Worm (Caenorhabditis elegans) whole organism, late embryonic: ENCODE data around the gene mig-10.

ENCODE experiments used
- C08G9.2 ChIP-seq: sonication (generic microtip); optimal IDR thresholded peaks from 2 replicates; lab custom pipeline; 2016; ENCODE audit warnings: mild to moderate bottlenecking, missing genetic modification characterization, moderate library complexity, missing compliant biosample characterization
- F13H6.1 ChIP-seq: sonication (generic microtip); optimal IDR thresholded peaks from 2 replicates; lab custom pipeline; 2016; ENCODE audit warnings: missing genetic modification characterization, missing compliant biosample characterization
- K09A11.1 ChIP-seq: sonication (generic microtip); optimal IDR thresholded peaks from 2 replicates; lab custom pipeline; 2017; ENCODE audit warnings: antibody characterized with exemption, mild to moderate bottlenecking, missing genetic modification characterization, missing compliant biosample characterization; ENCODE audit not compliant: insufficient read depth
- T23F11.4 ChIP-seq: fragments of 200-800 bp; sonication (Bioruptor generic); optimal IDR thresholded peaks from 2 replicates; lab custom pipeline; 2018; ENCODE audit warnings: mild to moderate bottlenecking, missing genetic modification characterization, missing compliant biosample characterization
- Y22D7AL.16 ChIP-seq: sonication (generic microtip); optimal IDR thresholded peaks from 2 replicates; lab custom pipeline; 2016; ENCODE audit warnings: missing genetic modification characterization, missing compliant biosample characterization
- ahr-1 ChIP-seq: sonication (generic microtip); optimal IDR thresholded peaks from 2 replicates; lab custom pipeline; 2016; ENCODE audit warnings: missing genetic modification characterization, missing compliant biosample characterization
- ama-1 ChIP-seq: fragments of 150-350 bp; optimal IDR thresholded peaks from 2 replicates; lab custom pipeline; 2014
- ceh-14 ChIP-seq: sonication (generic microtip); optimal IDR thresholded peaks from 2 replicates; lab custom pipeline; 2016; ENCODE audit warnings: missing genotype, missing genetic modification characterization, missing compliant biosample characterization
- ceh-18 ChIP-seq: sonication (generic microtip); optimal IDR thresholded peaks from 2 replicates; lab custom pipeline; 2016; ENCODE audit warnings: missing genetic modification characterization, missing compliant biosample characterization
- ceh-19 ChIP-seq: fragments of 200-800 bp; sonication (Bioruptor generic); optimal IDR thresholded peaks from 2 replicates; lab custom pipeline; 2018; ENCODE audit warnings: mild to moderate bottlenecking, missing genetic modification characterization, missing compliant biosample characterization
- ceh-2 ChIP-seq: sonication (generic microtip); optimal IDR thresholded peaks from 2 replicates; lab custom pipeline; 2016; ENCODE audit warnings: missing genotype, missing genetic modification characterization, missing compliant biosample characterization
- ceh-22 ChIP-seq: sonication (generic microtip); optimal IDR thresholded peaks from 2 replicates; lab custom pipeline; 2017; ENCODE audit warnings: missing biosample characterization, missing genetic modification characterization
- ceh-24 ChIP-seq: sonication (generic microtip); optimal IDR thresholded peaks from 2 replicates; lab custom pipeline; 2016; ENCODE audit warnings: mild to moderate bottlenecking, missing genetic modification characterization, missing compliant biosample characterization
- ceh-30 ChIP-seq: fragments of 150-350 bp; optimal IDR thresholded peaks from 2 replicates; lab custom pipeline; 2014; ENCODE audit warnings: missing biosample characterization, missing genetic modification characterization
- ceh-31 ChIP-seq: sonication (generic microtip); optimal IDR thresholded peaks from 2 replicates; lab custom pipeline; 2016; ENCODE audit warnings: missing genetic modification characterization, missing compliant biosample characterization
- ceh-34 ChIP-seq: sonication (generic microtip); optimal IDR thresholded peaks from 2 replicates; lab custom pipeline; 2016; ENCODE audit warnings: mild to moderate bottlenecking, missing genetic modification characterization, missing compliant biosample characterization
- ceh-48 ChIP-seq: sonication (generic microtip); optimal IDR thresholded peaks from 2 replicates; lab custom pipeline; 2016; ENCODE audit warnings: missing genetic modification characterization, inconsistent platforms, missing compliant biosample characterization
- ceh-9 ChIP-seq: sonication (generic microtip); optimal IDR thresholded peaks from 2 replicates; lab custom pipeline; 2016; ENCODE audit warnings: mild to moderate bottlenecking, missing genetic modification characterization, inconsistent platforms, missing compliant biosample characterization
- che-1 ChIP-seq: sonication (generic microtip); optimal IDR thresholded peaks from 2 replicates; lab custom pipeline; 2016; ENCODE audit warnings: mild to moderate bottlenecking, missing genetic modification characterization, missing compliant biosample characterization
- elt-4 ChIP-seq: sonication (generic microtip); optimal IDR thresholded peaks from 2 replicates; lab custom pipeline; 2016; ENCODE audit warnings: missing genetic modification characterization, missing compliant biosample characterization
- ets-4 ChIP-seq: sonication (generic microtip); optimal IDR thresholded peaks from 2 replicates; lab custom pipeline; 2016; ENCODE audit warnings: missing genetic modification characterization, missing compliant biosample characterization
- eyg-1 ChIP-seq: sonication (generic microtip); optimal IDR thresholded peaks from 2 replicates; lab custom pipeline; 2016; ENCODE audit warnings: missing genotype, missing genetic modification characterization, missing compliant biosample characterization
- fax-1 ChIP-seq: sonication (generic microtip); optimal IDR thresholded peaks from 2 replicates; lab custom pipeline; 2016; ENCODE audit warnings: missing genotype, missing genetic modification characterization, missing compliant biosample characterization
- fkh-10 ChIP-seq: fragments of 150-350 bp; optimal IDR thresholded peaks from 2 replicates; lab custom pipeline; 2014; ENCODE audit warnings: missing biosample characterization, missing genetic modification reagents, missing genetic modification characterization
- fkh-6 ChIP-seq: sonication (generic microtip); optimal IDR thresholded peaks from 2 replicates; lab custom pipeline; 2016; ENCODE audit warnings: missing genetic modification characterization, missing compliant biosample characterization
- gmeb-2 ChIP-seq: sonication (generic microtip); optimal IDR thresholded peaks from 2 replicates; lab custom pipeline; 2016; ENCODE audit warnings: missing genetic modification characterization, inconsistent platforms, missing compliant biosample characterization
- hlh-15 ChIP-seq: sonication (generic microtip); optimal IDR thresholded peaks from 2 replicates; lab custom pipeline; 2016; ENCODE audit warnings: missing genetic modification characterization, missing compliant biosample characterization
- hlh-30 ChIP-seq: sonication (generic microtip); optimal IDR thresholded peaks from 2 replicates; lab custom pipeline; 2017; ENCODE audit warnings: antibody characterized with exemption, missing genetic modification characterization, missing compliant biosample characterization; ENCODE audit not compliant: insufficient read depth
- hlh-6 ChIP-seq: sonication (generic microtip); optimal IDR thresholded peaks from 2 replicates; lab custom pipeline; 2016; ENCODE audit warnings: missing genotype, missing genetic modification characterization, missing compliant biosample characterization
- lim-6 ChIP-seq: sonication (generic microtip); optimal IDR thresholded peaks from 2 replicates; lab custom pipeline; 2016; ENCODE audit warnings: missing genetic modification characterization, missing compliant biosample characterization
- lin-11 ChIP-seq: fragments of 200-800 bp; sonication (Bioruptor generic); optimal IDR thresholded peaks from 2 replicates; lab custom pipeline; 2018; ENCODE audit warnings: mild to moderate bottlenecking, missing genetic modification characterization, missing compliant biosample characterization
- madf-2 ChIP-seq: sonication (generic microtip); optimal IDR thresholded peaks from 2 replicates; lab custom pipeline; 2017; ENCODE audit warnings: missing genetic modification characterization, missing compliant biosample characterization
- mec-3 ChIP-seq: sonication (generic microtip); optimal IDR thresholded peaks from 2 replicates; lab custom pipeline; 2016; ENCODE audit warnings: borderline replicate concordance, missing genetic modification characterization, missing compliant biosample characterization
- nfya-1 ChIP-seq: sonication (generic microtip); optimal IDR thresholded peaks from 2 replicates; lab custom pipeline; 2017; ENCODE audit warnings: missing genetic modification characterization, mild to moderate bottlenecking, missing compliant biosample characterization, antibody characterized with exemption, moderate library complexity
- nhr-11 ChIP-seq: fragments of 150-350 bp; optimal IDR thresholded peaks from 2 replicates; lab custom pipeline; 2014; ENCODE audit warnings: missing biosample characterization, missing genetic modification characterization
- npax-4 ChIP-seq: sonication (generic microtip); optimal IDR thresholded peaks from 2 replicates; lab custom pipeline; 2016; ENCODE audit warnings: missing genetic modification characterization, missing compliant biosample characterization
- pag-3 ChIP-seq: sonication (generic microtip); optimal IDR thresholded peaks from 2 replicates; lab custom pipeline; 2016; ENCODE audit warnings: missing compliant biosample characterization, missing genetic modification characterization, borderline replicate concordance
- pat-9 ChIP-seq: fragments of 200-800 bp; sonication (Bioruptor generic); optimal IDR thresholded peaks from 2 replicates; lab custom pipeline; 2018; ENCODE audit warnings: mild to moderate bottlenecking, missing genetic modification characterization, moderate library complexity, missing compliant biosample characterization
- pax-1 ChIP-seq: fragments of 150-350 bp; optimal IDR thresholded peaks from 2 replicates; lab custom pipeline; 2014; ENCODE audit warnings: missing biosample characterization, missing genetic modification characterization
- pqm-1 ChIP-seq: sonication (generic microtip); optimal IDR thresholded peaks from 2 replicates; lab custom pipeline; 2016; ENCODE audit warnings: missing genetic modification characterization, missing compliant biosample characterization
- ref-2 ChIP-seq: sonication (generic microtip); optimal IDR thresholded peaks from 2 replicates; lab custom pipeline; 2016; ENCODE audit warnings: missing genetic modification characterization, missing compliant biosample characterization
- rnt-1 ChIP-seq: sonication (generic microtip); optimal IDR thresholded peaks from 2 replicates; lab custom pipeline; 2016; ENCODE audit warnings: missing genetic modification characterization, missing compliant biosample characterization
- sox-2 ChIP-seq: fragments of 200-800 bp; sonication (Bioruptor generic); IDR thresholded peaks from 2 replicates; pipeline ENCODE4 v1.3.6; 2022; ENCODE audit warnings: missing genetic modification reagents, missing genetic modification characterization, missing compliant biosample characterization
- sox-4 ChIP-seq: sonication (generic microtip); optimal IDR thresholded peaks from 2 replicates; lab custom pipeline; 2017; ENCODE audit warnings: mild to moderate bottlenecking, missing genetic modification characterization, inconsistent platforms, missing compliant biosample characterization
- syd-9 ChIP-seq: sonication (generic microtip); optimal IDR thresholded peaks from 2 replicates; lab custom pipeline; 2016; ENCODE audit warnings: mild to moderate bottlenecking, missing genetic modification characterization, moderate library complexity, missing compliant biosample characterization
- tbx-2 ChIP-seq: sonication (generic microtip); optimal IDR thresholded peaks from 2 replicates; lab custom pipeline; 2016; ENCODE audit warnings: missing genetic modification characterization, missing compliant biosample characterization
- tbx-7 ChIP-seq: sonication (generic microtip); optimal IDR thresholded peaks from 2 replicates; lab custom pipeline; 2016; ENCODE audit warnings: missing genotype, missing genetic modification characterization, missing compliant biosample characterization
- ttx-3 ChIP-seq: sonication (generic microtip); optimal IDR thresholded peaks from 2 replicates; lab custom pipeline; 2016; ENCODE audit warnings: missing genetic modification reagents, missing genetic modification characterization, missing compliant biosample characterization
- unc-42 ChIP-seq: sonication (generic microtip); optimal IDR thresholded peaks from 2 replicates; lab custom pipeline; 2016; ENCODE audit warnings: missing genotype, missing genetic modification characterization, missing compliant biosample characterization
- unc-55 ChIP-seq: sonication (generic microtip); optimal IDR thresholded peaks from 2 replicates; lab custom pipeline; 2017; ENCODE audit warnings: missing biosample characterization, missing genetic modification reagents, missing genetic modification characterization
- unc-86 ChIP-seq: sonication (generic microtip); optimal IDR thresholded peaks from 2 replicates; lab custom pipeline; 2016; ENCODE audit warnings: missing genetic modification characterization, missing compliant biosample characterization
- ztf-16 ChIP-seq: sonication (generic microtip); optimal IDR thresholded peaks from 2 replicates; lab custom pipeline; 2017; ENCODE audit warnings: missing genetic modification characterization, missing compliant biosample characterization

The mig-10 gene

ce11 chrIII:8319100-8319499 lies 40.2 kb downstream of the mig-10 start, which contains the start of gene F10E9.11 (continued):
- TF ChIP-seq gmeb-2 (tag; lab: Kevin White, UChicago), result peak; percentile 1
- peak; percentile 39 for TF ChIP-seq ztf-16 (tag; lab: Kevin White, UChicago)
- no peak for TF ChIP-seq K09A11.1 (tag; lab: Kevin White, UChicago)
- no peak for TF ChIP-seq unc-55 (GFP tag; lab: Kevin White, UChicago)
- peak; percentile 13 for TF ChIP-seq hlh-30 (tag; lab: Kevin White, UChicago)
- TF ChIP-seq elt-4 (tag; lab: Kevin White, UChicago), result no peak
- peak; percentile 96 for TF ChIP-seq C08G9.2
- peak; percentile 53 for TF ChIP-seq ahr-1 (tag; lab: Kevin White, UChicago)
- TF ChIP-seq ceh-22, result no peak
- TF ChIP-seq hlh-15, result no peak
- TF ChIP-seq tbx-2 (tag; lab: Kevin White, UChicago), result peak; percentile 93
- TF ChIP-seq fkh-10, result no peak
- no peak for TF ChIP-seq syd-9 (tag; lab: Kevin White, UChicago)
- peak; percentile 45 for TF ChIP-seq unc-86
- TF ChIP-seq fax-1, result peak; percentile 62
- TF ChIP-seq pag-3 (tag; lab: Kevin White, UChicago), result no peak
- no peak for TF ChIP-seq madf-2
- no peak for TF ChIP-seq sox-4
- TF ChIP-seq lin-11 (tag; lab: Kevin White, UChicago), result no peak
- TF ChIP-seq pax-1 (tag; lab: Kevin White, UChicago), result peak; percentile 27
- peak; percentile 94 for TF ChIP-seq ets-4 (tag; lab: Kevin White, UChicago)
- TF ChIP-seq tbx-7, result peak; percentile 93
- TF ChIP-seq ama-1 (lab: Kevin White, UChicago), result no peak
- TF ChIP-seq npax-4 (tag; lab: Kevin White, UChicago), result no peak
- TF ChIP-seq ceh-14, result peak; percentile 81
- peak; percentile 62 for TF ChIP-seq nfya-1
- no peak for TF ChIP-seq ceh-30
- peak; percentile 50 for TF ChIP-seq ceh-18 (tag; lab: Kevin White, UChicago)
- peak; percentile 99 for TF ChIP-seq ceh-31 (tag; lab: Kevin White, UChicago)
- no peak for TF ChIP-seq Y22D7AL.16 (tag; lab: Kevin White, UChicago)
- TF ChIP-seq hlh-6 (tag; lab: Kevin White, UChicago), result peak; percentile 34
- TF ChIP-seq che-1, result no peak
- TF ChIP-seq ceh-48, result no peak
- peak; percentile 16 for TF ChIP-seq eyg-1 (tag; lab: Kevin White, UChicago)
- peak; percentile 48 for TF ChIP-seq pqm-1 (tag; lab: Kevin White, UChicago)
- no peak for TF ChIP-seq ceh-9
- peak; percentile 76 for TF ChIP-seq mec-3 (tag; lab: Kevin White, UChicago)
- peak; percentile 97 for TF ChIP-seq ceh-2 (tag; lab: Kevin White, UChicago)
- TF ChIP-seq ttx-3 (tag; lab: Kevin White, UChicago), result peak; percentile 43
- TF ChIP-seq sox-2 (GFP tag; lab: Robert Waterston, UW), result no peak
- TF ChIP-seq fkh-6 (tag; lab: Kevin White, UChicago), result peak; percentile 56
- no peak for TF ChIP-seq nhr-11 (tag; lab: Kevin White, UChicago)
- peak; percentile 69 for TF ChIP-seq unc-42 (tag; lab: Kevin White, UChicago)
- TF ChIP-seq ceh-34 (tag; lab: Kevin White, UChicago), result peak; percentile 73
- no peak for TF ChIP-seq ceh-19 (GFP tag; lab: Kevin White, UChicago)
- TF ChIP-seq rnt-1, result peak; percentile 84
- peak; percentile 100 for TF ChIP-seq ref-2 (tag; lab: Kevin White, UChicago)
- no peak for TF ChIP-seq ceh-24 (tag; lab: Kevin White, UChicago)
- TF ChIP-seq lim-6 (tag; lab: Kevin White, UChicago), result peak; percentile 79
- peak; percentile 79 for TF ChIP-seq F13H6.1
- TF ChIP-seq T23F11.4 (GFP tag; lab: Kevin White, UChicago), result no peak
- TF ChIP-seq pat-9, result no peak
